Worm (Caenorhabditis elegans): ENCODE measurements around the gene ZK892.4.

- TF ChIP-seq ceh-82 (tag; optimal IDR thresholded peaks at IDR 0.05) (no peak), nhr-11 (tag; optimal IDR thresholded peaks at IDR 0.05) (no peak), nhr-6 (tag; optimal IDR thresholded peaks at IDR 0.05) (no peak), fos-1 (tag; optimal IDR thresholded peaks at IDR 0.05) (peak; percentile 81), snpc-4 (tag; optimal IDR thresholded peaks at IDR 0.05) (no peak), unc-55 (GFP tag; optimal IDR thresholded peaks at IDR 0.05) (no peak), nhr-237 (tag; optimal IDR thresholded peaks at IDR 0.05) (no peak), nhr-10 (tag; optimal IDR thresholded peaks at IDR 0.05) (no peak), mbf-1 (tag; optimal IDR thresholded peaks at IDR 0.05) (no peak), ztf-11 (tag; optimal IDR thresholded peaks at IDR 0.05) (no peak)
These were observed 32.2 kb upstream of the ZK892.4 start for ce11 chrII:9974210-9974609.
